Worm (Caenorhabditis elegans) whole organism, L2 larva: ENCODE results near the gene R01E6.2.
A peak's percentile ranks its signal among the peaks of the same experiment; 100 is the strongest.

ENCODE experiments used
- F13H6.1 ChIP-seq: sonication (generic microtip); optimal IDR thresholded peaks from 2 replicates; lab custom pipeline; 2016; ENCODE audit warnings: missing genetic modification characterization, missing compliant biosample characterization
- R02D3.7 ChIP-seq: fragments of 150-350 bp; optimal IDR thresholded peaks from 2 replicates; lab custom pipeline; 2014; ENCODE audit warnings: missing biosample characterization, missing genetic modification characterization
- Y55F3AM.14 ChIP-seq: fragments of 200-800 bp; sonication (Bioruptor generic); optimal IDR thresholded peaks from 2 replicates; lab custom pipeline; 2018; ENCODE audit warnings: mild to moderate bottlenecking, missing genetic modification characterization, missing compliant biosample characterization
- aly-2 ChIP-seq: fragments of 150-350 bp; optimal IDR thresholded peaks from 2 replicates; lab custom pipeline; 2014; ENCODE audit warnings: missing biosample characterization, missing genetic modification characterization
- ama-1 ChIP-seq: fragments of 150-350 bp; optimal IDR thresholded peaks from 2 replicates; lab custom pipeline; 2018; ENCODE audit warnings: inconsistent platforms
- ceh-16 ChIP-seq: fragments of 150-350 bp; optimal IDR thresholded peaks from 2 replicates; lab custom pipeline; 2014; ENCODE audit warnings: missing biosample characterization, missing genetic modification characterization
- ceh-82 ChIP-seq: fragments of 150-350 bp; optimal IDR thresholded peaks from 2 replicates; lab custom pipeline; 2014; ENCODE audit warnings: missing biosample characterization, missing genetic modification characterization
- dmd-4 ChIP-seq: sonication (generic microtip); optimal IDR thresholded peaks from 2 replicates; lab custom pipeline; 2017; ENCODE audit warnings: missing biosample characterization, missing genetic modification characterization
- egl-27 ChIP-seq: sonication (generic microtip); optimal IDR thresholded peaks from 3 replicates; lab custom pipeline; 2017; ENCODE audit warnings: missing biosample characterization, missing genetic modification reagents, missing genetic modification characterization
- elt-1 ChIP-seq: fragments of 150-350 bp; optimal IDR thresholded peaks from 2 replicates; lab custom pipeline; 2014; ENCODE audit warnings: missing biosample characterization, missing genetic modification characterization
- fos-1 ChIP-seq: fragments of 150-350 bp; optimal IDR thresholded peaks from 2 replicates; lab custom pipeline; 2014; ENCODE audit warnings: missing biosample characterization, missing genetic modification characterization
- gmeb-1 ChIP-seq: fragments of 150-350 bp; optimal IDR thresholded peaks from 2 replicates; lab custom pipeline; 2014; ENCODE audit warnings: missing biosample characterization, missing genetic modification characterization
- lin-11 ChIP-seq: fragments of 150-350 bp; sonication (generic microtip); optimal IDR thresholded peaks from 2 replicates; lab custom pipeline; 2014; ENCODE audit warnings: missing biosample characterization, missing genetic modification characterization, inconsistent platforms, mixed read lengths
- lin-39 ChIP-seq: fragments of 150-350 bp; optimal IDR thresholded peaks from 2 replicates; lab custom pipeline; 2014; ENCODE audit warnings: missing biosample characterization, missing genetic modification reagents, missing genetic modification characterization
- lsy-2 ChIP-seq, 2 experiments: fragments of 150-350 bp in 1 of 2; sonication (generic microtip) in 1 of 2; optimal IDR thresholded peaks; 2 replicates each; lab custom pipeline; 2014 to 2017; ENCODE audit warnings: missing biosample characterization in 2 of 2, missing genetic modification characterization in 2 of 2
- mab-5 ChIP-seq: fragments of 150-350 bp; optimal IDR thresholded peaks from 2 replicates; lab custom pipeline; 2014; ENCODE audit warnings: missing biosample characterization, missing genetic modification characterization
- mbf-1 ChIP-seq: sonication (generic microtip); optimal IDR thresholded peaks from 2 replicates; lab custom pipeline; 2017; ENCODE audit warnings: missing biosample characterization, missing genetic modification characterization
- mdl-1 ChIP-seq, 2 experiments: fragments of 150-350 bp in 1 of 2; sonication (generic microtip) in 1 of 2; optimal IDR thresholded peaks; 2 replicates each; lab custom pipeline; 2017; ENCODE audit warnings: missing biosample characterization in 2 of 2, missing genetic modification characterization in 2 of 2
- nhr-11 ChIP-seq: fragments of 150-350 bp; optimal IDR thresholded peaks from 2 replicates; lab custom pipeline; 2014; ENCODE audit warnings: missing biosample characterization, missing genetic modification characterization
- nhr-129 ChIP-seq: fragments of 150-350 bp; optimal IDR thresholded peaks from 2 replicates; lab custom pipeline; 2014; ENCODE audit warnings: missing biosample characterization, missing genetic modification characterization
- nhr-21 ChIP-seq: fragments of 150-350 bp; optimal IDR thresholded peaks from 2 replicates; lab custom pipeline; 2014; ENCODE audit warnings: missing biosample characterization, missing genetic modification characterization
- nhr-23 ChIP-seq: fragments of 150-350 bp; optimal IDR thresholded peaks from 2 replicates; lab custom pipeline; 2014; ENCODE audit warnings: missing biosample characterization, missing genetic modification reagents, missing genetic modification characterization
- nhr-25 ChIP-seq: fragments of 150-350 bp; sonication (generic microtip); optimal IDR thresholded peaks from 3 replicates; lab custom pipeline; 2014; ENCODE audit warnings: missing biosample characterization, missing genetic modification characterization
- nhr-6 ChIP-seq: fragments of 150-350 bp; optimal IDR thresholded peaks from 2 replicates; lab custom pipeline; 2014; ENCODE audit warnings: missing biosample characterization, missing genetic modification characterization
- peb-1 ChIP-seq: fragments of 150-350 bp; optimal IDR thresholded peaks from 2 replicates; lab custom pipeline; 2014; ENCODE audit warnings: missing biosample characterization, missing genetic modification characterization
- sem-4 ChIP-seq: fragments of 150-350 bp; optimal IDR thresholded peaks from 2 replicates; lab custom pipeline; 2014; ENCODE audit warnings: missing biosample characterization, missing genetic modification reagents, missing genetic modification characterization
- skn-1 ChIP-seq: sonication (generic microtip); optimal IDR thresholded peaks from 2 replicates; lab custom pipeline; 2017; ENCODE audit warnings: missing biosample characterization, missing genetic modification characterization
- sma-3 ChIP-seq: sonication (generic microtip); optimal IDR thresholded peaks from 2 replicates; lab custom pipeline; 2016; ENCODE audit warnings: missing genetic modification reagents, missing genetic modification characterization, missing compliant biosample characterization
- snpc-4 ChIP-seq: fragments of 150-350 bp; optimal IDR thresholded peaks from 2 replicates; lab custom pipeline; 2014; ENCODE audit warnings: missing biosample characterization, missing genetic modification characterization
- unc-39 ChIP-seq: fragments of 150-350 bp; optimal IDR thresholded peaks from 2 replicates; lab custom pipeline; 2014; ENCODE audit warnings: missing biosample characterization, missing genetic modification characterization
- unc-55 ChIP-seq: fragments of 150-350 bp; sonication (generic microtip); optimal IDR thresholded peaks from 3 replicates; lab custom pipeline; 2014; ENCODE audit warnings: missing biosample characterization, missing genetic modification reagents, missing genetic modification characterization
- unc-62 ChIP-seq: fragments of 150-350 bp; optimal IDR thresholded peaks from 2 replicates; lab custom pipeline; 2014; ENCODE audit warnings: missing biosample characterization, missing genetic modification reagents, missing genetic modification characterization
- zag-1 ChIP-seq: fragments of 150-350 bp; optimal IDR thresholded peaks from 2 replicates; lab custom pipeline; 2014; ENCODE audit warnings: missing biosample characterization, missing genetic modification characterization
- ztf-1 ChIP-seq: fragments of 200-800 bp; sonication (Bioruptor generic); conservative IDR thresholded peaks from 2 replicates; pipeline ENCODE4 v1.3.6; 2022; ENCODE audit warnings: missing genetic modification characterization, missing compliant biosample characterization
- ztf-4 ChIP-seq: fragments of 150-350 bp; optimal IDR thresholded peaks from 2 replicates; lab custom pipeline; 2014; ENCODE audit warnings: missing biosample characterization, missing genetic modification characterization

R01E6.2 gene

DNA sequence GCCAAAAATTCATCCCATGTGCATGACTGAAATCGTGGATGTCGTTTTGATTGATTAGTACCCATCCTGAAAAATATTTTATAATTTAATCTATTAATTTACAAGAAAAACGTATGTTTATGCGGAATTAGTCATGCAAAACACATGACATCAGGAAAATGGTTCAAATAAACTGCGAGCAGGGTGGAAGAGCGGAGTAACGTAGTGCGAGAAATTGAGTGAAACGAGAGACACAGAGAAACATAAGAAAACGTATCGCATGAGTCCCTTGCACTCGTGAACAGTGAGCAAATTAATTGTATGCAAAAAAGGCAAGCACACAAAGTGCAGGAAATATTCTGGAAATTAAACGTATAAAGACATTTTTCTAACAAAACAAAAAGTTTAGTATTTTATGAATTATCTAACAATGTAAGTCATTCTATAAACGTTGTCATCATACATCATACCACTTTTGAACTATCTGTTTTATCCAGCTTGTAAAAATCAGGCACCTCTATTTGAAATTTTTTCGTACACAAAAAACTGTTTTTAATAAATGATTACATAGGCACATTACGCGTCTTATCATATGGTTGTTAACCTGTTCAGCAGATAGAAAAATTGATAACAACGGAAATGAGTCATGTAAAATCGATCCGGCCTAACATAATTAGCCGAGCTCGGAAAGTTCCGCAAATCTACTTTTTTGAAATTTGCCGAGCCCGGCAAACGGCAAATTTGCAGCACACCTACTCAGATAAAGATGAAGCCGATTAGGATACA, 29.8 kb upstream of the R01E6.2 start, which contains the start of gene F54B11.5 (continued):
- no peak for TF ChIP-seq unc-62 (GFP tag; lab: Kevin White, UChicago)
- TF ChIP-seq F13H6.1: peak; percentile 3
- TF ChIP-seq nhr-25 (tag; lab: Kevin White, UChicago): no peak
- TF ChIP-seq elt-1: no peak
- TF ChIP-seq mdl-1 (tag; optimal IDR thresholded peaks at IDR 0.05; lab: Kevin White, UChicago): no peak
- TF ChIP-seq ztf-4: no peak
- no peak for TF ChIP-seq dmd-4 (tag; lab: Kevin White, UChicago)
- TF ChIP-seq fos-1 (tag; lab: Kevin White, UChicago): peak; percentile 51
- peak; percentile 75 for TF ChIP-seq nhr-129 (tag; lab: Kevin White, UChicago)
- no peak for TF ChIP-seq nhr-23 (tag; lab: Kevin White, UChicago)
- TF ChIP-seq nhr-21 (tag; lab: Kevin White, UChicago): peak; percentile 2
- no peak for TF ChIP-seq ceh-16 (tag; lab: Kevin White, UChicago)
- TF ChIP-seq ceh-82 (tag; lab: Kevin White, UChicago): no peak
- no peak for TF ChIP-seq snpc-4 (tag; lab: Kevin White, UChicago)
- peak; percentile 19 for TF ChIP-seq sem-4 (tag; lab: Kevin White, UChicago)
- TF ChIP-seq skn-1 (tag; lab: Kevin White, UChicago): no peak

DNA sequence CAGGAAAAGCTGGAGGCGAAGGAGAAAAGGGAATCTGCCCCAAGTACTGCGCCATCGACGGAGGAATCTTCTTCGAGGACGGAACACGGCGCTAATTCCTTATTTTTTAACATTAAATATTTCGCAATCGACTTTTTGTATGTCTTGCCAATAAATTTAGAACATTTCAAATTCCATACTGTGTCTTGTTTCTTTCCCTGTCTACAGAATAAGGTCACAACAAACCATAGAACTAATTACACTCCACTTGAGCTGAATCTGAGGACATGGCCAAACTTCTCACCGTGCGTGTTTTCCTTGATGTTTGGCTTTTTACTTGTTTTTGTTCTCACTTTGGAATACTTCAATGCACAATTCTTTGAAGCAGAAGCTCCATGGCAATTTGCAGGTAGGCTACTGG, 26.0 kb upstream of the R01E6.2 start, which contains the start of gene F54B11.4:
F54B11.4 (plus strand) TSS at position 301 of the 400 bp plus-strand sequence.
- TF ChIP-seq nhr-129 (tag; lab: Kevin White, UChicago): no peak

- no peak for TF ChIP-seq aly-2 (tag; lab: Kevin White, UChicago)
- TF ChIP-seq fos-1 (tag; lab: Kevin White, UChicago): no peak
- no peak for TF ChIP-seq F13H6.1
- no peak for TF ChIP-seq unc-39
- TF ChIP-seq peb-1: no peak
- TF ChIP-seq unc-55 (GFP tag; lab: Kevin White, UChicago): no peak
Observed at ce11 chrX:13591953-13592352, 25.6 kb upstream of the R01E6.2 start.

DNA sequence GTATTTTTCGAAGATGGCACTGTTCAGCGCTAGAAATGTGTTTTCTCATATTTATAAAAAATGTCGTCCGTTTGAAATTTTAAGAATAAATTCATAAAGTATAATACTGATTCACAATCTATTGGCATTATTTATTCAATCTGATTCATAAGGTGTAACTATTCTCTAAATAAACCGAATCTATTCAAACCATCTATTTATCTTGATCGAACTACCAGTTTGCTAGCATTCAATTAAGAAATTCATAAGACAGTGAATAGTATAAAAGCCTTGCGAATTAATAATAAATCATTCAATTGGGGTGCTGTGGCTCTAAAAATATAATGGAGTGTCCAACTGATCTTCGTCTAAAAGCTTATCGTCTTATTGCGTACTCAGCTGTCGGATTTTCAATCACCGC, 24.8 kb upstream of the R01E6.2 start, which contains the start of gene col-44:
col-44 (plus strand) TSS at position 301 of the 400 bp plus-strand sequence.
- TF ChIP-seq nhr-23 (tag; lab: Kevin White, UChicago): no peak
- TF ChIP-seq nhr-21 (tag; lab: Kevin White, UChicago): no peak
- TF ChIP-seq Y55F3AM.14: no peak
- TF ChIP-seq nhr-6 (tag; lab: Kevin White, UChicago): no peak
- TF ChIP-seq zag-1 (tag; lab: Kevin White, UChicago): no peak
- TF ChIP-seq F13H6.1: no peak
- no peak for TF ChIP-seq gmeb-1 (tag; lab: Kevin White, UChicago)
- no peak for TF ChIP-seq ama-1 (lab: Kevin White, UChicago)
- TF ChIP-seq sem-4 (tag; lab: Kevin White, UChicago): no peak
- TF ChIP-seq snpc-4 (tag; lab: Kevin White, UChicago): no peak
- TF ChIP-seq dmd-4 (tag; lab: Kevin White, UChicago): no peak
- TF ChIP-seq, all 48 proteins: peak for 0

ce11 chrX:13590688-13591087, 24.4 kb upstream of the R01E6.2 start:
- no peak for TF ChIP-seq zag-1 (tag; lab: Kevin White, UChicago)
- TF ChIP-seq lin-11 (tag; lab: Kevin White, UChicago): no peak
- TF ChIP-seq ztf-1 (GFP tag; lab: Robert Waterston, UW): no peak
- TF ChIP-seq peb-1: no peak
- no peak for TF ChIP-seq lsy-2 (tag; optimal IDR thresholded peaks at IDR 0.05; lab: Kevin White, UChicago)
- TF ChIP-seq nhr-6 (tag; lab: Kevin White, UChicago): no peak
- TF ChIP-seq unc-55 (GFP tag; lab: Kevin White, UChicago): no peak
- TF ChIP-seq egl-27 (tag; lab: Kevin White, UChicago): no peak

ce11 chrX:13589735-13590134, 23.4 kb upstream of the R01E6.2 start, which contains the start of gene col-9:
Gene col-9, plus strand, starts transcription at chrX:13590035.
- TF ChIP-seq unc-62 (GFP tag; lab: Kevin White, UChicago) (no peak), nhr-6 (tag; lab: Kevin White, UChicago) (no peak), Y55F3AM.14 (no peak), mbf-1 (tag; lab: Kevin White, UChicago) (no peak), lsy-2 (tag; optimal IDR thresholded peaks at IDR 0.05; lab: Kevin White, UChicago) (no peak), nhr-21 (tag; lab: Kevin White, UChicago) (no peak), ama-1 (lab: Kevin White, UChicago) (no peak), skn-1 (tag; lab: Kevin White, UChicago) (no peak), nhr-11 (tag; lab: Kevin White, UChicago) (no peak), R02D3.7 (no peak), mab-5 (tag; lab: Kevin White, UChicago) (no peak), nhr-129 (tag; lab: Kevin White, UChicago) (no peak), sma-3 (GFP tag; lab: Kevin White, UChicago) (no peak), elt-1 (no peak), lin-39 (tag; lab: Kevin White, UChicago) (no peak), egl-27 (tag; lab: Kevin White, UChicago) (no peak), dmd-4 (tag; lab: Kevin White, UChicago) (no peak), unc-55 (GFP tag; lab: Kevin White, UChicago) (no peak), nhr-23 (tag; lab: Kevin White, UChicago) (no peak), zag-1 (tag; lab: Kevin White, UChicago) (no peak)
